Worm (Caenorhabditis elegans): ENCODE data around the gene dpy-9.

Gene dpy-9

ce11 chrIV:288027-288426 is 29.0 kb upstream of the dpy-9 start, which contains the start of gene T21D12.14:
T21D12.14 (minus strand) TSS chrIV:288127.
- TF ChIP-seq F52B5.7 (tag; optimal IDR thresholded peaks at IDR 0.05) = no peak
- no peak for TF ChIP-seq madf-10 (tag; optimal IDR thresholded peaks at IDR 0.05)
- no peak for TF ChIP-seq efl-1 (GFP tag; optimal IDR thresholded peaks at IDR 0.05)
- TF ChIP-seq F33H1.4 (GFP tag; IDR thresholded peaks at IDR 0.05) = no peak

ce11 chrIV:283347-283746 is 24.3 kb upstream of the dpy-9 start, which contains the start of gene best-19:
best-19 (plus strand) TSS chrIV:283647.
- TF ChIP-seq aptf-3 (GFP tag; IDR thresholded peaks at IDR 0.05) (no peak), nhr-179 (tag; optimal IDR thresholded peaks at IDR 0.05) (no peak), tbx-9 (tag; optimal IDR thresholded peaks at IDR 0.05; ENCODE audit: borderline replicate concordance) (no peak), tbp1 (GFP tag; optimal IDR thresholded peaks at IDR 0.05) (no peak), akir-1 (GFP tag; optimal IDR thresholded peaks at IDR 0.05) (no peak), gei-17 (GFP tag; optimal IDR thresholded peaks at IDR 0.05) (no peak), F52B5.7 (tag; optimal IDR thresholded peaks at IDR 0.05) (no peak), lin-26 (GFP tag; IDR thresholded peaks at IDR 0.05) (no peak), ztf-6 (GFP tag; IDR thresholded peaks at IDR 0.05) (no peak), F22D6.2 (tag; optimal IDR thresholded peaks at IDR 0.05) (no peak), nhr-90 (tag; optimal IDR thresholded peaks at IDR 0.05) (no peak), nfya-1 (tag; optimal IDR thresholded peaks at IDR 0.05; ENCODE audit: borderline replicate concordance, insufficient read depth) (no peak)

ce11 chrIV:282008-282407 is 23.0 kb upstream of the dpy-9 start:
- TF ChIP-seq F37B4.10 (GFP tag; IDR thresholded peaks at IDR 0.05) (no peak), hmg-1.2 (GFP tag; IDR thresholded peaks at IDR 0.05) (peak; percentile 80), cebp-1 (GFP tag; IDR thresholded peaks at IDR 0.05) (no peak; the same call in 1 of the 2 replicates), cebp-1 (tag; optimal IDR thresholded peaks at IDR 0.05) (peak; percentile 74)

- TF ChIP-seq hmg-1.2 (GFP tag; IDR thresholded peaks at IDR 0.05) (0 out of 2 replicates have a peak, but pooled peaks have one; percentile 9), F33H1.4 (GFP tag; IDR thresholded peaks at IDR 0.05) (peak; percentile 46), egrh-3 (GFP tag; IDR thresholded peaks at IDR 0.05) (peak; percentile 68; the same call in 1 of the 2 replicates), Y53G8AR.9 (GFP tag; conservative IDR thresholded peaks at IDR 0.05) (0 out of 2 replicates have a peak, but pooled peaks have one; percentile 13), dox-1 (GFP tag; IDR thresholded peaks at IDR 0.05) (peak; percentile 16; the same call in 1 of the 2 replicates)
Observed at ce11 chrIV:281247-281646, 22.2 kb upstream of the dpy-9 start.

- TF ChIP-seq cebp-2 (GFP tag; IDR thresholded peaks at IDR 0.05) = no peak
- no peak for TF ChIP-seq F49E8.2 (tag; optimal IDR thresholded peaks at IDR 0.05; ENCODE audit: insufficient read depth)
- no peak for TF ChIP-seq efl-1 (GFP tag; optimal IDR thresholded peaks at IDR 0.05)
- TF ChIP-seq dpl-1 (GFP tag; optimal IDR thresholded peaks at IDR 0.05) = no peak
- no peak for TF ChIP-seq hmg-20 (GFP tag; IDR thresholded peaks at IDR 0.05)
- no peak for TF ChIP-seq hsf-1 (GFP tag; IDR thresholded peaks at IDR 0.05)
- TF ChIP-seq sea-2 (GFP tag; IDR thresholded peaks at IDR 0.05) = no peak
- TF ChIP-seq mel-28 (tag; optimal IDR thresholded peaks at IDR 0.05; ENCODE audit: borderline replicate concordance) = no peak
- TF ChIP-seq bed-2 (GFP tag; IDR thresholded peaks at IDR 0.05) = no peak
- TF ChIP-seq atf-7 (tag; optimal IDR thresholded peaks at IDR 0.05) = no peak
- no peak for TF ChIP-seq ceh-91 (GFP tag; IDR thresholded peaks at IDR 0.05)
- no peak for TF ChIP-seq nfya-2 (GFP tag; IDR thresholded peaks at IDR 0.05)
- TF ChIP-seq ceh-79 (tag; optimal IDR thresholded peaks at IDR 0.05) = no peak
- TF ChIP-seq madf-8 (GFP tag; conservative IDR thresholded peaks at IDR 0.05) = no peak
- no peak for TF ChIP-seq madf-6 (GFP tag; IDR thresholded peaks at IDR 0.05)
- TF ChIP-seq unc-130 (GFP tag; optimal IDR thresholded peaks at IDR 0.05) = no peak
- no peak for TF ChIP-seq nfyb-1 (GFP tag; IDR thresholded peaks at IDR 0.05)
- no peak for TF ChIP-seq rcor-1 (GFP tag; IDR thresholded peaks at IDR 0.05)
- no peak for TF ChIP-seq snpc-1.1 (tag; optimal IDR thresholded peaks at IDR 0.05; ENCODE audit: insufficient read depth)
Observed at ce11 chrIV:278284-278683, 19.3 kb upstream of the dpy-9 start.

Data from whole organism, young adult.